Fruit fly (Drosophila melanogaster) whole organism, embryonic: ENCODE results near the gene CG33286.
A peak's percentile ranks its signal among the peaks of the same experiment; 100 is the strongest.

ENCODE experiments used
- Asciz ChIP-seq: fragments of 200-800 bp; sonication (Bioruptor generic); optimal IDR thresholded peaks from 2 replicates; lab custom pipeline; 2017; ENCODE audit warnings: missing biosample characterization, mild to moderate bottlenecking, missing genetic modification characterization, missing genetic modification reagents
- CG10462 ChIP-seq: fragments of 200-800 bp; sonication (Bioruptor generic); optimal IDR thresholded peaks from 2 replicates; lab custom pipeline; 2016; ENCODE audit warnings: missing biosample characterization, missing genetic modification characterization
- CG11085 ChIP-seq: fragments of 200-800 bp; sonication (Bioruptor generic); IDR thresholded peaks from 2 replicates; pipeline ENCODE4 v1.3.6; 2022; ENCODE audit warnings: missing biosample characterization, missing genetic modification characterization
- CG13296 ChIP-seq: fragments of 200-800 bp; sonication (Bioruptor generic); optimal IDR thresholded peaks from 3 replicates; lab custom pipeline; 2018; ENCODE audit warnings: missing biosample characterization, mild to moderate bottlenecking, missing genetic modification characterization
- CG13424 ChIP-seq: fragments of 200-800 bp; sonication (Bioruptor generic); optimal IDR thresholded peaks from 2 replicates; lab custom pipeline; 2019; ENCODE audit warnings: missing biosample characterization, mild to moderate bottlenecking, missing genetic modification characterization, moderate library complexity
- CG14667 ChIP-seq: fragments of 200-800 bp; sonication (Bioruptor generic); IDR thresholded peaks from 2 replicates; pipeline ENCODE4 v1.3.6; 2022; ENCODE audit warnings: missing biosample characterization, missing genetic modification characterization
- CG15073 ChIP-seq: fragments of 200-800 bp; sonication (Bioruptor generic); optimal IDR thresholded peaks from 2 replicates; lab custom pipeline; 2016; ENCODE audit warnings: missing biosample characterization, missing genetic modification characterization
- CG16863 ChIP-seq: fragments of 200-800 bp; sonication (Bioruptor generic); optimal IDR thresholded peaks from 3 replicates; lab custom pipeline; 2016; ENCODE audit warnings: missing biosample characterization, missing genetic modification characterization
- CG2129 ChIP-seq: fragments of 200-800 bp; sonication (Bioruptor generic); IDR thresholded peaks from 2 replicates; pipeline ENCODE4 v1.3.6; 2022; ENCODE audit warnings: missing biosample characterization, missing genetic modification characterization; ENCODE audit not compliant: partially characterized antibody
- CG34422 ChIP-seq: fragments of 200-800 bp; sonication (Bioruptor generic); IDR thresholded peaks from 3 replicates; pipeline ENCODE4 v1.3.6; 2022; ENCODE audit warnings: missing biosample characterization, missing genetic modification characterization
- CG3726 ChIP-seq: fragments of 200-800 bp; sonication (Bioruptor generic); IDR thresholded peaks from 3 replicates; pipeline ENCODE4, ENCODE4 v1.3.6; 2022; ENCODE audit warnings: missing biosample characterization, missing genetic modification characterization
- CG4404 ChIP-seq: fragments of 200-800 bp; sonication (Bioruptor generic); IDR thresholded peaks from 2 replicates; pipeline ENCODE4 v1.3.6; 2022; ENCODE audit warnings: missing biosample characterization, missing genetic modification characterization
- CG4820 ChIP-seq: fragments of 200-800 bp; sonication (Bioruptor generic); optimal IDR thresholded peaks from 3 replicates; lab custom pipeline; 2016; ENCODE audit warnings: missing biosample characterization, missing genetic modification characterization
- CG5953 ChIP-seq: fragments of 200-800 bp; sonication (Bioruptor generic); IDR thresholded peaks from 2 replicates; pipeline ENCODE4 v1.3.6; 2022; ENCODE audit warnings: missing biosample characterization, missing genetic modification characterization
- CG7786 ChIP-seq: fragments of 200-800 bp; sonication (Bioruptor generic); optimal IDR thresholded peaks from 2 replicates; lab custom pipeline; 2016; ENCODE audit warnings: missing biosample characterization, missing genetic modification characterization
- CoRest ChIP-seq: fragments of 200-800 bp; sonication (Bioruptor generic); optimal IDR thresholded peaks from 3 replicates; lab custom pipeline; 2018; ENCODE audit warnings: missing biosample characterization, mild to moderate bottlenecking, missing genetic modification characterization, moderate library complexity
- D19A ChIP-seq: fragments of 200-800 bp; optimal IDR thresholded peaks from 3 replicates; lab custom pipeline; 2019; ENCODE audit warnings: missing biosample characterization, mild to moderate bottlenecking, missing genetic modification characterization, moderate library complexity
- D19B ChIP-seq: fragments of 200-800 bp; sonication (Bioruptor generic); optimal IDR thresholded peaks from 2 replicates; lab custom pipeline; 2017; ENCODE audit warnings: missing biosample characterization, mild to moderate bottlenecking, missing genetic modification characterization
- Dbx ChIP-seq: fragments of 200-800 bp; sonication (Bioruptor generic); IDR thresholded peaks from 3 replicates; pipeline ENCODE4 v1.3.6; 2022; ENCODE audit warnings: missing biosample characterization, missing genetic modification characterization
- Dll ChIP-seq: fragments of 200-800 bp; sonication (Bioruptor generic); IDR thresholded peaks from 4 replicates; pipeline ENCODE4 v1.3.6; 2022; ENCODE audit warnings: missing biosample characterization, missing genetic modification characterization; ENCODE audit not compliant: partially characterized antibody
- Dref ChIP-seq: fragments of 200-800 bp; sonication (Bioruptor generic); IDR thresholded peaks from 2 replicates; pipeline ENCODE4 v1.3.6; 2022; ENCODE audit warnings: missing biosample characterization, missing genetic modification characterization
- Hey ChIP-seq: fragments of 200-800 bp; sonication (Bioruptor generic); optimal IDR thresholded peaks from 3 replicates; lab custom pipeline; 2018; ENCODE audit warnings: missing biosample characterization, mild to moderate bottlenecking, missing genetic modification characterization
- HmgZ ChIP-seq: fragments of 200-800 bp; sonication (Bioruptor generic); optimal IDR thresholded peaks from 2 replicates; lab custom pipeline; 2018; ENCODE audit warnings: missing biosample characterization, mild to moderate bottlenecking, missing genetic modification characterization
- Hr39 ChIP-seq: fragments of >200 bp; optimal IDR thresholded peaks from 2 replicates; lab custom pipeline; 2017
- Hsf ChIP-seq: fragments of 200-800 bp; sonication (Bioruptor generic); optimal IDR thresholded peaks from 3 replicates; lab custom pipeline; 2016; ENCODE audit warnings: missing biosample characterization, missing genetic modification characterization
- Jarid2 ChIP-seq: fragments of 200-800 bp; sonication (Bioruptor generic); optimal IDR thresholded peaks from 3 replicates; lab custom pipeline; 2017; ENCODE audit warnings: mild to moderate bottlenecking, missing biosample characterization, missing genetic modification reagents, missing genetic modification characterization
- Lhr ChIP-seq: fragments of 200-800 bp; sonication (Bioruptor generic); optimal IDR thresholded peaks from 3 replicates; lab custom pipeline; 2017; ENCODE audit warnings: mild to moderate bottlenecking, missing biosample characterization, missing genetic modification reagents, missing genetic modification characterization
- Lpt ChIP-seq: fragments of >200 bp; optimal IDR thresholded peaks from 2 replicates; lab custom pipeline; 2018; ENCODE audit warnings: missing biosample characterization, missing genetic modification characterization
- Myb ChIP-seq: fragments of 200-800 bp; sonication (Bioruptor generic); optimal IDR thresholded peaks from 2 replicates; lab custom pipeline; 2016; ENCODE audit warnings: missing biosample characterization, missing genetic modification characterization
- NfI ChIP-seq: fragments of 200-800 bp; sonication (Bioruptor generic); optimal IDR thresholded peaks from 3 replicates; lab custom pipeline; 2018; ENCODE audit warnings: missing biosample characterization, mild to moderate bottlenecking, missing genetic modification characterization, moderate library complexity
- Oli ChIP-seq: fragments of 200-800 bp; sonication (Bioruptor generic); optimal IDR thresholded peaks from 2 replicates; lab custom pipeline; 2018; ENCODE audit warnings: missing biosample characterization, mild to moderate bottlenecking, missing genetic modification characterization, moderate library complexity
- Side ChIP-seq: fragments of 200-800 bp; sonication (Bioruptor generic); optimal IDR thresholded peaks from 2 replicates; lab custom pipeline; 2016; ENCODE audit warnings: missing biosample characterization, missing genetic modification characterization
- Tbp ChIP-seq: fragments of >200 bp; optimal IDR thresholded peaks from 2 replicates; lab custom pipeline; 2018; ENCODE audit warnings: missing biosample characterization, missing genetic modification characterization
- Xbp1 ChIP-seq: fragments of 200-800 bp; sonication (Bioruptor generic); optimal IDR thresholded peaks from 3 replicates; lab custom pipeline; 2016; ENCODE audit warnings: missing biosample characterization, mild to moderate bottlenecking, missing genetic modification characterization
- amos ChIP-seq: fragments of 200-800 bp; sonication (Bioruptor generic); IDR thresholded peaks from 2 replicates; pipeline ENCODE4 v1.3.6; 2022; ENCODE audit warnings: missing biosample characterization, missing genetic modification characterization; ENCODE audit not compliant: partially characterized antibody
- chm ChIP-seq: fragments of 200-800 bp; sonication (Bioruptor generic); IDR thresholded peaks from 2 replicates; pipeline ENCODE4 v1.3.6; 2022; ENCODE audit warnings: missing biosample characterization, missing genetic modification characterization
- dan ChIP-seq: fragments of 200-800 bp; sonication (Bioruptor generic); IDR thresholded peaks from 2 replicates; pipeline ENCODE4 v1.3.6; 2022; ENCODE audit warnings: missing biosample characterization, missing genetic modification characterization
- disco-r ChIP-seq: fragments of 200-800 bp; sonication (Bioruptor generic); optimal IDR thresholded peaks from 2 replicates; lab custom pipeline; 2016; ENCODE audit warnings: missing biosample characterization, missing genetic modification characterization
- exex ChIP-seq: fragments of 200-800 bp; sonication (Bioruptor generic); optimal IDR thresholded peaks from 4 replicates; lab custom pipeline; 2018; ENCODE audit warnings: missing biosample characterization, mild to moderate bottlenecking, missing genetic modification characterization, moderate library complexity
- gce ChIP-seq: fragments of 200-800 bp; sonication (Bioruptor generic); IDR thresholded peaks from 3 replicates; pipeline ENCODE4 v1.3.6; 2022; ENCODE audit warnings: missing biosample characterization, missing genetic modification characterization
- gem ChIP-seq: fragments of 200-800 bp; sonication (Bioruptor generic); optimal IDR thresholded peaks from 2 replicates; lab custom pipeline; 2019; ENCODE audit warnings: missing biosample characterization, mild to moderate bottlenecking, missing genetic modification characterization, moderate library complexity
- gsb-n ChIP-seq: fragments of 200-800 bp; sonication (Bioruptor generic); optimal IDR thresholded peaks from 3 replicates; lab custom pipeline; 2018; ENCODE audit warnings: missing biosample characterization, mild to moderate bottlenecking, missing genetic modification characterization
- h ChIP-seq: fragments of >200 bp; optimal IDR thresholded peaks from 2 replicates; lab custom pipeline; 2017
- hth ChIP-seq: fragments of >200 bp; optimal IDR thresholded peaks from 2 replicates; lab custom pipeline; 2017; ENCODE audit warnings: inconsistent platforms
- jing ChIP-seq: fragments of 200-800 bp; sonication (Bioruptor generic); optimal IDR thresholded peaks from 2 replicates; lab custom pipeline; 2018; ENCODE audit warnings: missing biosample characterization, mild to moderate bottlenecking, missing genetic modification characterization
- lola ChIP-seq, 3 experiments: fragments of >200 bp in 2 of 3; fragments of 200-800 bp in 1 of 3; sonication (Bioruptor generic) in 1 of 3; optimal IDR thresholded peaks; 2 replicates each; lab custom pipeline; 2017 to 2019; ENCODE audit warnings: missing biosample characterization in 3 of 3, missing genetic modification characterization in 3 of 3, mild to moderate bottlenecking in 1 of 3, moderate library complexity in 1 of 3
- onecut ChIP-seq: fragments of 200-800 bp; sonication (Bioruptor generic); IDR thresholded peaks from 2 replicates; pipeline ENCODE4 v1.3.6; 2022; ENCODE audit warnings: missing biosample characterization, missing genetic modification characterization
- peb ChIP-seq: fragments of 200-800 bp; sonication (Bioruptor generic); IDR thresholded peaks from 2 replicates; pipeline ENCODE4 v1.3.6; 2022; ENCODE audit warnings: missing biosample characterization, missing genetic modification characterization
- rib ChIP-seq: fragments of 200-800 bp; sonication (Bioruptor generic); IDR thresholded peaks from 2 replicates; pipeline ENCODE4 v1.3.6; 2022; ENCODE audit warnings: missing biosample characterization, missing genetic modification characterization
- run ChIP-seq: fragments of 200-800 bp; sonication (Bioruptor generic); optimal IDR thresholded peaks from 3 replicates; lab custom pipeline; 2018; ENCODE audit warnings: missing biosample characterization, mild to moderate bottlenecking, missing genetic modification characterization
- sd ChIP-seq: fragments of 200-800 bp; sonication (Bioruptor generic); optimal IDR thresholded peaks from 3 replicates; lab custom pipeline; 2018; ENCODE audit warnings: missing biosample characterization, mild to moderate bottlenecking, missing genetic modification characterization, moderate library complexity
- sisA ChIP-seq: fragments of 200-800 bp; sonication (Bioruptor generic); IDR thresholded peaks from 2 replicates; pipeline ENCODE4 v1.3.6; 2022; ENCODE audit warnings: missing biosample characterization, missing genetic modification characterization
- stc ChIP-seq: fragments of 200-800 bp; sonication (Bioruptor generic); IDR thresholded peaks from 2 replicates; pipeline ENCODE4 v1.3.6; 2022; ENCODE audit warnings: missing biosample characterization, missing genetic modification characterization

CG33286 gene

dm6 chr3L:20922279-20922830 lies 52.1 kb downstream of the CG33286 start (continued):
- TF ChIP-seq Tbp (GFP tag; lab: Kevin White, UChicago) (no peak), CG34422 (GFP tag; lab: Robert Waterston, UW) (no peak), run (peak; percentile 20), NfI (GFP tag; lab: Kevin White, UChicago) (no peak), Side (GFP tag; lab: Kevin White, UChicago) (peak; percentile 3), Asciz (GFP tag; lab: Kevin White, UChicago) (peak; percentile 35), CG4820 (GFP tag; lab: Kevin White, UChicago) (no peak), gsb-n (tag; lab: Kevin White, UChicago) (peak; percentile 64), Dbx (GFP tag; lab: Robert Waterston, UW) (no peak), dan (GFP tag; lab: Robert Waterston, UW) (no peak), Lhr (GFP tag; lab: Kevin White, UChicago) (no peak), Dll (GFP tag; lab: Robert Waterston, UW) (no peak), sd (tag; lab: Kevin White, UChicago) (peak; percentile 63), amos (no peak), gce (no peak), CG5953 (no peak), peb (no peak), stc (GFP tag; lab: Robert Waterston, UW) (no peak), exex (peak; percentile 47), CG2129 (GFP tag; lab: Robert Waterston, UW) (no peak), HmgZ (tag; lab: Kevin White, UChicago) (peak; percentile 30), CG13424 (peak; percentile 13), Hey (tag; lab: Kevin White, UChicago) (no peak), lola (GFP tag; optimal IDR thresholded peaks at IDR 0.05; lab: Kevin White, UChicago) (no peak), CG11085 (GFP tag; lab: Robert Waterston, UW) (no peak), CG14667 (GFP tag; lab: Robert Waterston, UW) (no peak), Myb (GFP tag; lab: Kevin White, UChicago) (no peak), hth (no peak), sisA (GFP tag; lab: Robert Waterston, UW) (no peak), D19B (GFP tag; lab: Kevin White, UChicago) (no peak), CG15073 (no peak), jing (GFP tag; lab: Kevin White, UChicago) (no peak), rib (GFP tag; lab: Robert Waterston, UW) (0 out of 2 replicates have a peak, but pooled peaks have one; percentile 42), Lpt (GFP tag; lab: Kevin White, UChicago) (no peak), CG3726 (GFP tag; lab: Robert Waterston, UW) (no peak), h (lab: Kevin White, UChicago) (no peak), chm (peak; percentile 69; the same call in 1 of the 2 replicates), CoRest (tag; lab: Kevin White, UChicago) (no peak), Xbp1 (GFP tag; lab: Kevin White, UChicago) (no peak), CG7786 (GFP tag; lab: Kevin White, UChicago) (no peak), Hsf (GFP tag; lab: Kevin White, UChicago) (no peak), D19A (tag; lab: Kevin White, UChicago) (peak; percentile 21), Dref (GFP tag; lab: Robert Waterston, UW) (no peak), disco-r (GFP tag; lab: Kevin White, UChicago) (no peak), gem (no peak), CG13296 (GFP tag; lab: Kevin White, UChicago) (no peak), Oli (tag; lab: Kevin White, UChicago) (no peak), Jarid2 (GFP tag; lab: Kevin White, UChicago) (no peak), CG16863 (GFP tag; lab: Kevin White, UChicago) (no peak), Hr39 (no peak), CG10462 (no peak), onecut (peak; percentile 20; the same call in 1 of the 2 replicates), CG4404 (GFP tag; lab: Robert Waterston, UW) (no peak)
